Worm (Caenorhabditis elegans): ENCODE results near the gene ttbk-2.2.
A peak's percentile ranks its signal among the peaks of the same experiment; 100 is the strongest.
"Not testable (repeated sequence)": the region's sequence is repeated elsewhere in the genome, so short reads cannot be mapped to it uniquely, and the experiment has no call there.

ttbk-2.2 gene

ce11 chrIV:5066887-5067286 is at the start of gene ttbk-2.2:
Gene ttbk-2.2, minus strand, starts transcription at chrIV:5066987.
- TF ChIP-seq D1046.2 (GFP tag; IDR thresholded peaks at IDR 0.05); lsy-2 (tag; optimal IDR thresholded peaks at IDR 0.05); ceh-32 (tag; optimal IDR thresholded peaks at IDR 0.05; ENCODE audit: poor library complexity): not testable (repeated sequence)

ce11 chrIV:5111533-5111932 is 44.7 kb upstream of the ttbk-2.2 start, which contains the start of gene AC7.3:
Gene AC7.3, plus strand, starts transcription at chrIV:5111833.
- TF ChIP-seq zip-2 (tag; optimal IDR thresholded peaks at IDR 0.05): no peak
- TF ChIP-seq arid-1 (GFP tag; conservative IDR thresholded peaks at IDR 0.05): no peak
- TF ChIP-seq nhr-76 (tag; optimal IDR thresholded peaks at IDR 0.05): no peak
- TF ChIP-seq ceh-32 (tag; optimal IDR thresholded peaks at IDR 0.05; ENCODE audit: poor library complexity): no peak
- no peak for TF ChIP-seq tra-1 (GFP tag; IDR thresholded peaks at IDR 0.05)
- no peak for TF ChIP-seq nhr-77 (tag; optimal IDR thresholded peaks at IDR 0.05)
- TF ChIP-seq jun-1 (tag; optimal IDR thresholded peaks at IDR 0.05): no peak
- TF ChIP-seq T20F7.1 (GFP tag; optimal IDR thresholded peaks at IDR 0.05): no peak
- no peak for TF ChIP-seq cey-2 (tag; optimal IDR thresholded peaks at IDR 0.05; ENCODE audit: borderline replicate concordance, insufficient read depth)

- TF ChIP-seq unc-62 (GFP tag; optimal IDR thresholded peaks at IDR 0.05 in 1 of 2) (peak in 1 of 2 experiments; percentile 9), unc-62 (tag; optimal IDR thresholded peaks at IDR 0.05) (no peak), mdl-1 (tag; optimal IDR thresholded peaks at IDR 0.05) (peak in 1 of 2 experiments; percentile 42), sdz-12 (GFP tag; optimal IDR thresholded peaks at IDR 0.05) (no peak), ceh-20 (GFP tag; IDR thresholded peaks at IDR 0.05) (0 out of 2 replicates have a peak, but pooled peaks have one; percentile 57), lin-38 (GFP tag; IDR thresholded peaks at IDR 0.05) (no peak), aha-1 (tag) (peak; percentile 98)
Observed at ce11 chrIV:5110391-5110930, 43.7 kb upstream of the ttbk-2.2 start.

- no peak for TF ChIP-seq nhr-6 (tag; optimal IDR thresholded peaks at IDR 0.05)
Observed at ce11 chrIV:5109943-5110342, 43.2 kb upstream of the ttbk-2.2 start.

ce11 chrIV:5108971-5109370 is 42.2 kb upstream of the ttbk-2.2 start:
- TF ChIP-seq lin-1 (GFP tag; IDR thresholded peaks at IDR 0.05): no peak
- no peak for TF ChIP-seq set-16 (GFP tag; IDR thresholded peaks at IDR 0.05)

- TF ChIP-seq ceh-32 (tag; optimal IDR thresholded peaks at IDR 0.05; ENCODE audit: poor library complexity) (no peak), lsy-2 (tag; optimal IDR thresholded peaks at IDR 0.05) (peak in 1 of 2 experiments; percentile 60), F44E2.7 (GFP tag; IDR thresholded peaks at IDR 0.05) (no peak), daf-8 (GFP tag; IDR thresholded peaks at IDR 0.05) (no peak), mep-1 (tag; optimal IDR thresholded peaks at IDR 0.05) (peak; percentile 38), mxl-2 (GFP tag; conservative IDR thresholded peaks at IDR 0.05) (no peak), snpc-1.2 (GFP tag; IDR thresholded peaks at IDR 0.05) (no peak), aha-1 (tag) (peak; percentile 86), nhr-11 (tag; optimal IDR thresholded peaks at IDR 0.05) (peak; percentile 19), nhr-76 (tag; optimal IDR thresholded peaks at IDR 0.05) (no peak), fkh-10 (GFP tag; optimal IDR thresholded peaks at IDR 0.05) (peak; percentile 68), lir-3 (tag; optimal IDR thresholded peaks at IDR 0.05) (no peak), rbr-2 (tag; optimal IDR thresholded peaks at IDR 0.05) (peak; percentile 66), unc-62 (GFP tag; optimal IDR thresholded peaks at IDR 0.05 in 1 of 2) (peak in 1 of 2 experiments; percentile 81), unc-62 (tag; optimal IDR thresholded peaks at IDR 0.05) (no peak), mdl-1 (tag; optimal IDR thresholded peaks at IDR 0.05) (peak in 1 of 2 experiments; percentile 56), ctbp-1 (GFP tag; IDR thresholded peaks at IDR 0.05) (peak; percentile 60; the same call in 1 of the 2 replicates), hmg-1.1 (GFP tag; IDR thresholded peaks at IDR 0.05) (peak; percentile 49; the same call in 1 of the 2 replicates)
Observed at ce11 chrIV:5103229-5103894, 36.6 kb upstream of the ttbk-2.2 start, which contains the start of gene C02B10.3. Gene C02B10.3, minus strand, starts transcription at chrIV:5103279.

Measured in whole organism, L4 larva.